Worm (Caenorhabditis elegans) whole organism, mixed stage, embryonic: Measurements from ENCODE around the gene C04F5.9.

Source experiments
- ceh-43 ChIP-seq: fragments of 200-800 bp; sonication (Bioruptor generic); optimal IDR thresholded peaks from 2 replicates; lab custom pipeline; 2018; ENCODE audit warnings: mild to moderate bottlenecking, missing genetic modification characterization, moderate library complexity, missing compliant biosample characterization
- lsy-2 ChIP-seq: fragments of 150-350 bp; optimal IDR thresholded peaks from 2 replicates; lab custom pipeline; 2014; ENCODE audit warnings: missing biosample characterization, missing genetic modification characterization
- nhr-28 ChIP-seq: fragments of 150-350 bp; optimal IDR thresholded peaks from 2 replicates; lab custom pipeline; 2014; ENCODE audit warnings: missing biosample characterization, missing genetic modification characterization

DNA sequence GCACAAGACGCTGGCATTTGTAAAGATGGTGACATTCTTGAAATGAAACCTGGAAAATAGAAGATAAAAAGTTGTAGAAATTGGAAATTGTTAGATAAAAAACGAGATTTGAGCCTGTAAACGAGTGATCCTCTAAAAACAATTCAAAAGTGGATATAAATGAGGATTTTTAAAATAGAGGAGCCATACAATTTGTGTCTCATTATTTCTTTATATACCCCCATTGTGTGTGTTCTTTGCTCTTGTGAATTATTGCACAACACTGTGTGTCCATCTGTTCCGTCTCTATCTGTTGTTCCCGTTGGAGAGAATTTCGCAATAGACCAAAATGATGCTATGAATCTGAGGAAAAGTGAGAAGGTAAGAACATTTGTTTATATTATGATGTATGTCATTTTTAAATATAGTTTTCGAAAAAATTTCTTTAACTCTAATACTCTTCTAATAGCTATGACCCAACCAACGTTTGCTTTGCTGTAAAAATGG is 32.0 kb downstream of the C04F5.9 start, which contains the start of gene Y58A7A.5:
- TF ChIP-seq nhr-28 (tag; lab: Kevin White, UChicago): no peak
- no peak for TF ChIP-seq ceh-43 (GFP tag; lab: Kevin White, UChicago)
- TF ChIP-seq lsy-2 (tag; lab: Kevin White, UChicago): no peak
